Worm (Caenorhabditis elegans): Measurements from ENCODE around the gene C46C2.5.

C46C2.5 gene

DNA sequence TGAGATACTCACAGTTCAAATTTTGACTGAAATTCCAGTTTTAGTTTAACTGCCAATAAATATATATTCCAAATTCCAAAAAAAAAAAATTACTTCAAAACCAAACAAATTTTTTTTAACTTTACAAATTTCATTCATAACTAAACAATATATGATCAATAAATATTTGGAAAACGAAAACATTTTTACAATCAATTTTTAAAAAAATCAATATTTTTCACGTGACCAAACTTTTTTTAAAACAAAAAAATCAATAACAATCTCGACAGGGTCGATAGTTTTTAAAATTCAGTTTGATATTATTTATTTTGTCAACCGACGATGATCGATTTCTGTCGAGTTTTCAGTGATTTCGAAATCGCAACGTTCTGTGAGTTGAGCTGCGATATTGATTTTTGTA lies 42.2 kb downstream of the C46C2.5 start, which contains the start of gene F23B2.7:
Gene F23B2.7, plus strand, starts transcription at position 301 of the 400 bp plus-strand sequence.
- TF ChIP-seq F16B12.6 (tag; optimal IDR thresholded peaks at IDR 0.05) = no peak
- no peak for TF ChIP-seq lin-14 (GFP tag; optimal IDR thresholded peaks at IDR 0.05)
- no peak for TF ChIP-seq ceh-82 (tag; optimal IDR thresholded peaks at IDR 0.05)
- TF ChIP-seq skn-1 (tag; optimal IDR thresholded peaks at IDR 0.05) = no peak
- TF ChIP-seq irx-1 (tag; optimal IDR thresholded peaks at IDR 0.05) = no peak
- TF ChIP-seq nhr-85 (tag) = no peak
- TF ChIP-seq C16A3.4 (tag; optimal IDR thresholded peaks at IDR 0.05) = no peak
- no peak for TF ChIP-seq mep-1 (tag; optimal IDR thresholded peaks at IDR 0.05)
- TF ChIP-seq vab-15 (tag; optimal IDR thresholded peaks at IDR 0.05) = no peak
- TF ChIP-seq pax-3 (tag; optimal IDR thresholded peaks at IDR 0.05) = no peak
- no peak for TF ChIP-seq tbx-2 (tag; optimal IDR thresholded peaks at IDR 0.05)
- no peak for TF ChIP-seq hlh-4 (tag; optimal IDR thresholded peaks at IDR 0.05)
- TF ChIP-seq tlp-1 (tag; optimal IDR thresholded peaks at IDR 0.05) = no peak
- no peak for TF ChIP-seq snu-23 (GFP tag; optimal IDR thresholded peaks at IDR 0.05)
- no peak for TF ChIP-seq elt-3 (tag; optimal IDR thresholded peaks at IDR 0.05)
- no peak for TF ChIP-seq nhr-11 (tag; optimal IDR thresholded peaks at IDR 0.05)

DNA sequence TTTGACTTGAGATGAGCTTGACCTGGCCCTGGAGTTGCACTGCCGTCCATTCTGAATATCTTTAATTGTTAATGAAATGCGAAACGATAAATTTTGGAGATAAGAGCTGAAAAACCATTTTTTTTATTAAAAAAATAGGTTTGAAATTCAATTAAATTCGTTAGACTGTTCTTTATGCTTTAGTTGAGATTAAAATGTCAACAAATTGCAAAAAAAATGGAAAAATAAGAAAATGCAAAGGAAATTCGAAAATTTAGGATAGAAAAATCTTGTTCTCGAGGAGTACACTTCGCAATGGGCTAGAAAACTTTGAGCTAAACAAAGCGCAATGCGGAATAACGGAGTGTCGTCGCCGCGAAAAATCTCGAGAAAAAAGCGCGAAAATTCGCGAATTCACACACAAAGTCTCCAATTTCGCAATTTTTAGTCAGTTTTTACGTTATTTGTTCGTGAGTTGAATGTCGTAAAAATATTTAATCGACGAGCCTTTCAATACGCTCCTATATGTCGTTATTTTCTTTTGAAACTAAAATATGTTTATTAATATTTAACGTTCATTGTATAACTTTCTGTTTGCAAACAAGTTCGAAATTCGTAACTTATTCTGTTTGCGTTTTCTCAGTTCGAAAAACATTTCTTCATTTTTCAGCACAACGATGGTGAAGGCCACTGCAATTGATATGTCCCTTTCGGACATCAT lies 45.5 kb downstream of the C46C2.5 start, which contains the start of the genes rpb-12 and aly-2:
Gene rpb-12, minus strand, starts transcription at position 51 of the 700 bp plus-strand sequence.
Gene aly-2, plus strand, starts transcription at position 650 of the 700 bp plus-strand sequence.
- TF ChIP-seq alr-1 (tag; optimal IDR thresholded peaks at IDR 0.05; ENCODE audit: borderline replicate concordance) = no peak
- TF ChIP-seq lin-15B (tag; optimal IDR thresholded peaks at IDR 0.05) = peak; percentile 75
- peak; percentile 53 for TF ChIP-seq nhr-77 (tag; optimal IDR thresholded peaks at IDR 0.05)
- peak; percentile 22 for TF ChIP-seq isw-1 (GFP tag; IDR thresholded peaks at IDR 0.05)
- peak; percentile 3 for TF ChIP-seq dsc-1 (tag; optimal IDR thresholded peaks at IDR 0.05)
- TF ChIP-seq F16B12.6 (tag; optimal IDR thresholded peaks at IDR 0.05) = peak; percentile 39
- no peak for TF ChIP-seq elt-3 (tag; optimal IDR thresholded peaks at IDR 0.05)
- TF ChIP-seq zip-4 (GFP tag; optimal IDR thresholded peaks at IDR 0.05) = peak; percentile 8
- TF ChIP-seq efl-3 (GFP tag; optimal IDR thresholded peaks at IDR 0.05) = no peak
- TF ChIP-seq hpl-2 (GFP tag; optimal IDR thresholded peaks at IDR 0.05) = no peak
- TF ChIP-seq ama-1 (optimal IDR thresholded peaks at IDR 0.05) = no peak
- TF ChIP-seq fos-1 (tag; optimal IDR thresholded peaks at IDR 0.05) = no peak
- peak; percentile 30 for TF ChIP-seq lin-13 (GFP tag; optimal IDR thresholded peaks at IDR 0.05)
- peak; percentile 82 to 87 for TF ChIP-seq efl-1 (optimal IDR thresholded peaks at IDR 0.05)
- TF ChIP-seq efl-1 (GFP tag; optimal IDR thresholded peaks at IDR 0.05 in 1 of 2) = peak; percentile 83 to 98
- no peak for TF ChIP-seq ceh-90 (tag; optimal IDR thresholded peaks at IDR 0.05)
- TF ChIP-seq elt-2 (tag; optimal IDR thresholded peaks at IDR 0.05) = no peak
- no peak for TF ChIP-seq vab-15 (tag; optimal IDR thresholded peaks at IDR 0.05)
- TF ChIP-seq swsn-7 (tag; optimal IDR thresholded peaks at IDR 0.05) = peak; percentile 56
- TF ChIP-seq snpc-4 (tag; optimal IDR thresholded peaks at IDR 0.05) = no peak
- TF ChIP-seq lir-3 (tag; optimal IDR thresholded peaks at IDR 0.05; ENCODE audit: poor library complexity) = no peak
- no peak for TF ChIP-seq fkh-4 (tag; optimal IDR thresholded peaks at IDR 0.05; ENCODE audit: borderline replicate concordance)
- TF ChIP-seq sox-4 (tag; optimal IDR thresholded peaks at IDR 0.05) = no peak
- TF ChIP-seq blmp-1 (tag; optimal IDR thresholded peaks at IDR 0.05) = peak; percentile 34
- TF ChIP-seq dpl-1 (GFP tag; optimal IDR thresholded peaks at IDR 0.05) = peak; percentile 74 to 88 (median 79)
- no peak for TF ChIP-seq egl-27 (tag; optimal IDR thresholded peaks at IDR 0.05)
- peak; percentile 57 for TF ChIP-seq nhr-85 (tag)
- no peak for TF ChIP-seq unc-30 (tag; optimal IDR thresholded peaks at IDR 0.05)
- TF ChIP-seq C04F5.9 (tag; optimal IDR thresholded peaks at IDR 0.05) = no peak
- no peak for TF ChIP-seq lin-39 (tag; optimal IDR thresholded peaks at IDR 0.05)
- TF ChIP-seq xbp-1 (tag; optimal IDR thresholded peaks at IDR 0.05) = peak; percentile 51
- TF ChIP-seq zag-1 (tag; optimal IDR thresholded peaks at IDR 0.05) = no peak
- TF ChIP-seq pag-3 (tag; optimal IDR thresholded peaks at IDR 0.05; ENCODE audit: borderline replicate concordance, insufficient read depth) = no peak
- peak in 2 of 3 experiments; percentile 17 to 71 for TF ChIP-seq ceh-82 (tag; optimal IDR thresholded peaks at IDR 0.05)
- TF ChIP-seq sptf-1 (tag; optimal IDR thresholded peaks at IDR 0.05) = no peak
- no peak for TF ChIP-seq pqm-1 (tag; optimal IDR thresholded peaks at IDR 0.05)
- TF ChIP-seq mdl-1 (tag; optimal IDR thresholded peaks at IDR 0.05) = peak in 1 of 2 experiments; percentile 28
- TF ChIP-seq egl-13 (tag; optimal IDR thresholded peaks at IDR 0.05) = no peak
- no peak for TF ChIP-seq pax-3 (tag; optimal IDR thresholded peaks at IDR 0.05)
- TF ChIP-seq mab-9 (GFP tag; IDR thresholded peaks at IDR 0.05) = no peak
- TF ChIP-seq hlh-4 (tag; optimal IDR thresholded peaks at IDR 0.05) = no peak

Data from whole organism, L1 larva.